Worm (Caenorhabditis elegans): ENCODE data around the gene F31F6.2.

F31F6.2 gene

DNA sequence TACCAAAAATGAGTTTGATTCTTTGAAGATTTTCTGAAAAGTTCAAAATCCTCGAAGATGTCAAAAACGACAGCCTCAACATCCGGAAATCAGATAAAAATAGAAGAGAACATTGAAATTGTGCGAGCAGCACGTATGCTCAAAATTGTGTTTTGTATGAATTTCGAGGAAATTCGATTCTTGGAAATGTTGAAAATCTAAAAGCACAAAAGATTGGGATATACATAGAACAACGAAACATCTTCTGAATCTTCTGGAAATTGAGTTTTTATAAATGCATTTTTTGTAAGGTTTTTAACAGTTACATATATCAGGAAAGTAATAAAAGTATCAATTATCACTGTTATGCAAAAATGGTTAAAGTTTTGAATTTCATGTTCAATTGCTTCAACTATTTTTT, 39.0 kb upstream of the F31F6.2 start:
- TF ChIP-seq ztf-11 (tag; optimal IDR thresholded peaks at IDR 0.05) (no peak), skn-1 (tag; optimal IDR thresholded peaks at IDR 0.05) (no peak), snpc-4 (tag; optimal IDR thresholded peaks at IDR 0.05) (no peak), fkh-8 (tag; optimal IDR thresholded peaks at IDR 0.05) (no peak), fkh-10 (GFP tag; optimal IDR thresholded peaks at IDR 0.05) (peak; percentile 50), C34B4.2 (tag; optimal IDR thresholded peaks at IDR 0.05) (no peak), efl-1 (optimal IDR thresholded peaks at IDR 0.05) (no peak), efl-1 (GFP tag; optimal IDR thresholded peaks at IDR 0.05 in 1 of 2) (no peak)

DNA sequence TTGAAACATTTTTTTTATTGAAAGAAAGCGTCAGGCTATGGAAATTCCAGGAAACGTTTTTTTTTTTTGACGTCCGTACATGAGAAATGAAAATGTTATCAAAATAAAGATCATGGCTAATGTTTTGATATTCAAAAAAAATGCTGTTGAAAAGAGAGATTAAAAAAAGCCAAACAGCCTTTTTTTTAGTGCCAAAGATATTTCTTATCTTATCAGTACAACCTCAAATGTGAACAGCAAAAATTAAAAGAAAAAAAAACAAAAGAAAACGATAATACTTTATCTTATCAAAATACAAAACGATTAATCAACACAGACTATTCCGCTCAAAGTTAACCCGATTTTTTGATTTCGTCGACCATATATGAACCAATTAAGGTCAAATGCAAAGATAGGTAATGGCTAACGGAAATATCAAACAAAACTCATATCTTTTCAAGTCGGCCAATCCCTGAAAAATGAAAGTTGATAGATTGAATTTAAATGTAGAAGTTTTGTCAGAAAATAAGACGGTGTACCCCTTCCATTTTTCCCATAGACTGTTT, 35.6 kb upstream of the F31F6.2 start:
- TF ChIP-seq blmp-1 (tag; optimal IDR thresholded peaks at IDR 0.05): peak; percentile 53
- no peak for TF ChIP-seq nhr-20 (tag; optimal IDR thresholded peaks at IDR 0.05)
- peak in 2 of 6 experiments; percentile 29 to 61 for TF ChIP-seq elt-3 (tag; optimal IDR thresholded peaks at IDR 0.05)
- TF ChIP-seq lin-13 (GFP tag; optimal IDR thresholded peaks at IDR 0.05): no peak

DNA sequence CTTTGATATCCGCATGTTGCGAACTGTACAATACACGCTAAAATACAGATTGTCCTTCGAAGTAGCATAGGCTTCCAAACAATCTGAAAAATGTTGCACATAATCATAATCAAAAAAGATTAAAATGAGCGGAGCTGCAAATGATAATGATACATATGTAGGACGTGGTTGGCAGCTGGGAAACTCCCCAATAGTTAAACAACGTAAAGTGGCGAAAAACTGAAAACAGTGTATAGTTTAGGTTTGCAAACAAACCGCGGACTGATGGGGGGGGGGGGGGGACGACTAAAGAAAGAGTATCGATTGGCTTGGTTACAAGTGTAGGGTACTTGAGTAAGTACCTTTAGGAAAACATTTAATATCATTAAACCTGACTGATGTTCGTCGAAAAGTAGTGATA, 33.5 kb upstream of the F31F6.2 start, which contains the start of gene hex-5:
Gene hex-5 (minus strand): TSS at position 101 of the 400 bp plus-strand sequence.
- TF ChIP-seq rnt-1 (tag; optimal IDR thresholded peaks at IDR 0.05) (no peak), nhr-71 (tag; optimal IDR thresholded peaks at IDR 0.05) (no peak), nhr-90 (tag; optimal IDR thresholded peaks at IDR 0.05; ENCODE audit: poor library complexity) (no peak), ceh-82 (tag; optimal IDR thresholded peaks at IDR 0.05) (no peak), lir-3 (tag; optimal IDR thresholded peaks at IDR 0.05; ENCODE audit: poor library complexity) (no peak), ceh-88 (GFP tag; IDR thresholded peaks at IDR 0.05) (no peak), unc-30 (tag; optimal IDR thresholded peaks at IDR 0.05) (no peak), ceh-63 (GFP tag; optimal IDR thresholded peaks at IDR 0.05) (no peak), alr-1 (tag; optimal IDR thresholded peaks at IDR 0.05; ENCODE audit: borderline replicate concordance) (no peak), fos-1 (tag; optimal IDR thresholded peaks at IDR 0.05) (no peak), pax-3 (tag; optimal IDR thresholded peaks at IDR 0.05) (no peak)

DNA sequence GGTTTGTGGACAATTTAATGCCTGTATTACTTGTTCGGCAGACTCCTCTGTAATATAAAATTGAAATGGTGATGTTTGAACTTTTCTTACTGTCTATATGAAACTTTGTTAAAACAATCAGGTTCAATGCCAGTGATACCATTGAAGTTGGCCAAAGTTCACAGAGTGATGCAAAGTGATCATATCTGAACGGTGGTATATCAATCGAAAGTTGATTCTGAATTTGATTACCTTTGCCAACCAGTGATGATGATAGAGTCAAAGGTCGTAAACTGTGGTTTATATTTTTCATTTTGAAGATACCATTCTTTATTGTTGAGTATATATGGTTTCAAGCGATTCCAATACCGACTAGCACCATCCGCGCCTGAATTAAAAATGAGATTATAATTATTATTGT, 31.7 kb upstream of the F31F6.2 start:
- peak; percentile 32 for TF ChIP-seq blmp-1 (tag; optimal IDR thresholded peaks at IDR 0.05)
- TF ChIP-seq elt-3 (tag; optimal IDR thresholded peaks at IDR 0.05): peak in 4 of 6 experiments; percentile 7 to 49 (median 24)
- no peak for TF ChIP-seq pag-3 (tag; optimal IDR thresholded peaks at IDR 0.05; ENCODE audit: borderline replicate concordance, insufficient read depth)
- TF ChIP-seq ztf-4 (tag; optimal IDR thresholded peaks at IDR 0.05): no peak
- TF ChIP-seq dsc-1 (tag; optimal IDR thresholded peaks at IDR 0.05): no peak
- no peak for TF ChIP-seq ceh-63 (GFP tag; optimal IDR thresholded peaks at IDR 0.05)
- TF ChIP-seq ces-1 (GFP tag; optimal IDR thresholded peaks at IDR 0.05): no peak

DNA sequence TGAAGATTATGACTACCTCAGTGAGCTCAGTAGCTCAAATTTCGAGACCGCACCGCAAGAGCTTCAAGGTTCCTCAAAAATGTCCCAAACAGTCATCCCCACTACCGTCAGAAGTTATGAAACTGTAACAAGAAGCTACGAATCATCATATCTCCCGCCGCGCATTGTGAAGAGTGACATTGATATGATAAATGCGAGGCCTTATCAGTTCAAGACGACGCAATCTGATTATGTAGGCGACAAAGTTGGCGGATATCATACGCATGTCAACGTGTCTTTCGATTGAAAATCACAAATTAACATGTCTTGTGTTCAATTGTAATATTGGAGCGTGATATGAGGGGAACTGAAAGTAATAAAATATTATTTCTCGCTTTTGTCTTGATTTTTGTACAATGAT, 28.8 kb upstream of the F31F6.2 start:
- TF ChIP-seq elt-3 (tag; optimal IDR thresholded peaks at IDR 0.05) (peak in 1 of 6 experiments; percentile 54), nhr-85 (tag) (no peak)

DNA sequence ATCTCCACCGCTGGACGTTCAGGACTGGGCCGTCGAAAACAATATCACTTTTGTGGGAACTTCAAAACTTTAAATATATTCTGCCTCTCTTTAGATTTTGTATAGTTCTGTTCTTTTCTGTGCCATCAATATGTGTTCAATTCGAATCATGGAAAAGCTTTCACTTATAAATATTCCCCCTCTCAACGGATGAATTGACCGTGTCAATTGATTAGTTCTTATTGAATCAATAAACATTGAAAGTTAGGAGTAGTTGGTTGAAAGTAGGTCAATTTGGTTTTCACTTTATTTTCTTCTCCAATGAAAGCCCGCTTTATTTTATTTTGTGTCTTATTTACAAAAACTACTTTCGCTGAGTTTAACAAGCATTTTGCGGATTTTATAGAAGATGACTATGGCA, 26.5 kb upstream of the F31F6.2 start, which contains the start of gene lips-8:
Gene lips-8 (plus strand): TSS at position 301 of the 400 bp plus-strand sequence.
- TF ChIP-seq blmp-1 (tag; optimal IDR thresholded peaks at IDR 0.05): peak; percentile 6
- no peak for TF ChIP-seq lin-39 (tag; optimal IDR thresholded peaks at IDR 0.05)

DNA sequence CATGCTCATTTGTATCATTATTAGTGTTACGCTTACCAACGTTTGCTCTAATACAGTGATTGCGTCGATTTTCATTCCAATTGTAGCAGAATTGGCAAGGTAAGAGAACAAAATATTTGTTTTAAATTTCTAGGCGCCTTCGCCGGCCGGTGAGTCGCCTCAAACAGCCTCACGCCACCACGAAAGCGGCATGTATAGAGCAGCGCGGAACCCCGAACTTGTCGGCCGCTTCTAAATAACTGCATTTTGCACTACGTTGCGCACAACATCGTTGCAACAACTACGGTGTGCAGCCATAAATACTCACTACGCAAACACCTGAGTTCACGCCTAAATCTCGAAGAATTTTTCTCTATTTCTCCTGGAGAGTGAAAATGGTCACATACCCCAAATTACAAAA, 25.5 kb upstream of the F31F6.2 start:
- TF ChIP-seq pag-3 (tag; optimal IDR thresholded peaks at IDR 0.05; ENCODE audit: borderline replicate concordance, insufficient read depth): no peak
- TF ChIP-seq grh-1 (GFP tag; IDR thresholded peaks at IDR 0.05): no peak
- no peak for TF ChIP-seq fos-1 (tag; optimal IDR thresholded peaks at IDR 0.05)
- TF ChIP-seq blmp-1 (tag; optimal IDR thresholded peaks at IDR 0.05): no peak
- TF ChIP-seq efl-1 (optimal IDR thresholded peaks at IDR 0.05): no peak
- peak in 1 of 2 experiments; percentile 3 for TF ChIP-seq efl-1 (GFP tag; optimal IDR thresholded peaks at IDR 0.05 in 1 of 2)
- TF ChIP-seq snpc-4 (tag; optimal IDR thresholded peaks at IDR 0.05): peak; percentile 49

Data from whole organism, L1 larva.